Fruit fly (Drosophila melanogaster): ENCODE results near the gene mri.
A peak's percentile ranks its signal among the peaks of the same experiment; 100 is the strongest.

mri gene

dm6 chr3L:212520-212919 lies 12.5 kb downstream of the mri start, which contains the start of the genes thoc7 and Dis3l2 (continued):
- no peak for TF ChIP-seq CG12744 (GFP tag; optimal IDR thresholded peaks at IDR 0.05)
- no peak for TF ChIP-seq pfk (GFP tag; optimal IDR thresholded peaks at IDR 0.05)
- no peak for TF ChIP-seq nerfin-2 (GFP tag; IDR thresholded peaks at IDR 0.05; ENCODE audit: partially characterized antibody)
- TF ChIP-seq CG5245 (GFP tag; optimal IDR thresholded peaks at IDR 0.05) = no peak
- peak; percentile 20; the same call in 1 of the 4 replicates for TF ChIP-seq Dll (GFP tag; IDR thresholded peaks at IDR 0.05; ENCODE audit: partially characterized antibody)
- TF ChIP-seq Lhr (GFP tag; optimal IDR thresholded peaks at IDR 0.05) = no peak
- no peak for TF ChIP-seq CG1602 (GFP tag; optimal IDR thresholded peaks at IDR 0.05)
- no peak for TF ChIP-seq hth (optimal IDR thresholded peaks at IDR 0.05)
- no peak for TF ChIP-seq Vsx1 (GFP tag; optimal IDR thresholded peaks at IDR 0.05)
- TF ChIP-seq CG12659 (GFP tag; optimal IDR thresholded peaks at IDR 0.05) = peak; percentile 12
- 0 out of 3 replicates have a peak, but pooled peaks have one; percentile 13 for TF ChIP-seq row (GFP tag; IDR thresholded peaks at IDR 0.05)
- no peak for TF ChIP-seq Bdp1 (GFP tag; optimal IDR thresholded peaks at IDR 0.05)
- TF ChIP-seq Sin3A (optimal IDR thresholded peaks at IDR 0.05) = peak; percentile 40
- TF ChIP-seq Hmx (GFP tag; optimal IDR thresholded peaks at IDR 0.05) = no peak
- no peak for TF ChIP-seq CG5180 (GFP tag; optimal IDR thresholded peaks at IDR 0.05)
- no peak for TF ChIP-seq Deaf1 (tag; optimal IDR thresholded peaks at IDR 0.05)
- peak; percentile 29; the same call in 1 of the 2 replicates for TF ChIP-seq amos (GFP tag; IDR thresholded peaks at IDR 0.05; ENCODE audit: partially characterized antibody)
- no peak for TF ChIP-seq stc (GFP tag; IDR thresholded peaks at IDR 0.05)
- no peak for TF ChIP-seq Nf-YB (GFP tag; optimal IDR thresholded peaks at IDR 0.05)
- no peak for TF ChIP-seq C15 (GFP tag; IDR thresholded peaks at IDR 0.05)
- TF ChIP-seq Hr3 (GFP tag; optimal IDR thresholded peaks at IDR 0.05) = no peak
- TF ChIP-seq Awh (GFP tag; IDR thresholded peaks at IDR 0.05) = no peak
- no peak for TF ChIP-seq CG10147 (GFP tag; optimal IDR thresholded peaks at IDR 0.05)
- no peak for TF ChIP-seq CG16863 (GFP tag; optimal IDR thresholded peaks at IDR 0.05)
- no peak for TF ChIP-seq nau (GFP tag; optimal IDR thresholded peaks at IDR 0.05)
- no peak for TF ChIP-seq tx (GFP tag; optimal IDR thresholded peaks at IDR 0.05)
- no peak for TF ChIP-seq lmd (GFP tag; IDR thresholded peaks at IDR 0.05)
- TF ChIP-seq MBD-R2 (GFP tag; IDR thresholded peaks at IDR 0.05) = peak; percentile 80
- no peak for TF ChIP-seq vvl (GFP tag; IDR thresholded peaks at IDR 0.05)
- no peak for TF ChIP-seq CG42726 (GFP tag; IDR thresholded peaks at IDR 0.05; ENCODE audit: partially characterized antibody)
- TF ChIP-seq CG13287 (GFP tag; IDR thresholded peaks at IDR 0.05; ENCODE audit: partially characterized antibody) = peak; percentile 42; the same call in 1 of the 2 replicates
- no peak for TF ChIP-seq CG3407 (GFP tag; optimal IDR thresholded peaks at IDR 0.05)
- TF ChIP-seq Neu2 (GFP tag; optimal IDR thresholded peaks at IDR 0.05; ENCODE audit: borderline replicate concordance) = no peak
- no peak for TF ChIP-seq CHES-1-like (GFP tag; optimal IDR thresholded peaks at IDR 0.05)
- TF ChIP-seq Sry-δ (GFP tag; optimal IDR thresholded peaks at IDR 0.05) = peak; percentile 16
- peak; percentile 5 for TF ChIP-seq trem (tag; optimal IDR thresholded peaks at IDR 0.05)
- TF ChIP-seq Hand (GFP tag; optimal IDR thresholded peaks at IDR 0.05) = no peak
- peak; percentile 80 for TF ChIP-seq MESR4 (GFP tag; optimal IDR thresholded peaks at IDR 0.05)
- TF ChIP-seq CG14860 (GFP tag; IDR thresholded peaks at IDR 0.05; ENCODE audit: partially characterized antibody) = no peak
- TF ChIP-seq bigmax (GFP tag; optimal IDR thresholded peaks at IDR 0.05) = peak; percentile 62
- peak; percentile 77 for TF ChIP-seq stwl (tag; optimal IDR thresholded peaks at IDR 0.05)
- peak; percentile 10 for TF ChIP-seq CG2116 (GFP tag; optimal IDR thresholded peaks at IDR 0.05)
- no peak for TF ChIP-seq CG7556 (GFP tag; optimal IDR thresholded peaks at IDR 0.05)
- no peak for TF ChIP-seq CG13424 (tag; optimal IDR thresholded peaks at IDR 0.05)
- TF ChIP-seq kni (GFP tag; optimal IDR thresholded peaks at IDR 0.05) = no peak
- TF ChIP-seq Six4 (GFP tag; optimal IDR thresholded peaks at IDR 0.05) = no peak
- TF ChIP-seq dmrt11E (tag; optimal IDR thresholded peaks at IDR 0.05) = no peak
- TF ChIP-seq nom (GFP tag; optimal IDR thresholded peaks at IDR 0.05) = no peak
- no peak for TF ChIP-seq ERR (GFP tag; optimal IDR thresholded peaks at IDR 0.05)
- peak; percentile 87 for TF ChIP-seq gfzf (GFP tag; optimal IDR thresholded peaks at IDR 0.05)
- no peak for TF ChIP-seq twi (tag; optimal IDR thresholded peaks at IDR 0.05)

All from whole organism, embryonic.